Worm (Caenorhabditis elegans): Measurements from ENCODE around the gene cest-13.

cest-13 gene

ce11 chrX:13782074-13782462 lies 22.0 kb downstream of the cest-13 start (continued):
- TF ChIP-seq unc-86 (tag; optimal IDR thresholded peaks at IDR 0.05) (no peak), nhr-20 (tag; optimal IDR thresholded peaks at IDR 0.05) (peak; percentile 43)

DNA sequence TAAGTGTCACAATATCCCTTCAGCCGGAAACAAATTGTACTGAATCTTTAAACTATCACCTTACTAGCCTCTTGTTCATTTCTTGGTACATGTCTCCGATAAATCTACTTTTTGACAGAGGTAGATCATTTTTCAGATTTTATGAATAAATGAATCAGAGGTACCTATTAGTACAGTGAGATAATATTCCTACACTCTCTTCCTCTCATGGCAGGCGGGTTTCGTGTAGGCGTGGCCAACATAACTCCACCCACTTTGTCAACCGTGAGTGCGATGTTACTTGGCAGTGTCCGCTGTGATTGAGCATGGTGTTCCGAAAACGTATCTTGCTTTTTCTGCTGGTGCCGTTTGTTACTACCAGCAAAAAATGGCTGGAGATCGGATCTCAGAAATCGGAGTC lies 25.2 kb downstream of the cest-13 start, which contains the start of gene F55F3.4:
Gene F55F3.4 (plus strand): TSS at position 301 of the 400 bp plus-strand sequence.
- TF ChIP-seq egl-13 (tag; optimal IDR thresholded peaks at IDR 0.05), result no peak
- no peak for TF ChIP-seq blmp-1 (tag; optimal IDR thresholded peaks at IDR 0.05)
- no peak for TF ChIP-seq efl-3 (GFP tag; optimal IDR thresholded peaks at IDR 0.05)
- no peak for TF ChIP-seq sup-37 (GFP tag; optimal IDR thresholded peaks at IDR 0.05)
- TF ChIP-seq skn-1 (tag; optimal IDR thresholded peaks at IDR 0.05), result no peak
- no peak for TF ChIP-seq hlh-4 (tag; optimal IDR thresholded peaks at IDR 0.05)
- TF ChIP-seq jun-1 (tag; optimal IDR thresholded peaks at IDR 0.05), result no peak
- no peak for TF ChIP-seq mef-2 (tag; optimal IDR thresholded peaks at IDR 0.05)
- no peak for TF ChIP-seq hlh-17 (GFP tag; optimal IDR thresholded peaks at IDR 0.05; ENCODE audit: borderline replicate concordance)
- no peak for TF ChIP-seq nhr-77 (tag; optimal IDR thresholded peaks at IDR 0.05)
- TF ChIP-seq ets-5 (GFP tag; IDR thresholded peaks at IDR 0.05), result no peak
- TF ChIP-seq F16B12.6 (tag; optimal IDR thresholded peaks at IDR 0.05), result no peak
- TF ChIP-seq egl-27 (tag; optimal IDR thresholded peaks at IDR 0.05), result no peak

- TF ChIP-seq elt-2 (tag; optimal IDR thresholded peaks at IDR 0.05), result no peak
- TF ChIP-seq elt-3 (tag; optimal IDR thresholded peaks at IDR 0.05), result no peak
- TF ChIP-seq egl-13 (tag; optimal IDR thresholded peaks at IDR 0.05), result no peak
- TF ChIP-seq F16B12.6 (tag; optimal IDR thresholded peaks at IDR 0.05), result no peak
- TF ChIP-seq nhr-85 (tag), result no peak
- TF ChIP-seq dpl-1 (GFP tag; optimal IDR thresholded peaks at IDR 0.05), result no peak
- TF ChIP-seq nhr-77 (tag; optimal IDR thresholded peaks at IDR 0.05), result no peak
- no peak for TF ChIP-seq unc-86 (tag; optimal IDR thresholded peaks at IDR 0.05)
- TF ChIP-seq nhr-84 (tag; optimal IDR thresholded peaks at IDR 0.05), result no peak
These were observed 30.5 kb downstream of the cest-13 start, which contains the start of gene ZK1086.3 for ce11 chrX:13790532-13790931. TSS of gene ZK1086.3 (plus strand) at chrX:13790832.

DNA sequence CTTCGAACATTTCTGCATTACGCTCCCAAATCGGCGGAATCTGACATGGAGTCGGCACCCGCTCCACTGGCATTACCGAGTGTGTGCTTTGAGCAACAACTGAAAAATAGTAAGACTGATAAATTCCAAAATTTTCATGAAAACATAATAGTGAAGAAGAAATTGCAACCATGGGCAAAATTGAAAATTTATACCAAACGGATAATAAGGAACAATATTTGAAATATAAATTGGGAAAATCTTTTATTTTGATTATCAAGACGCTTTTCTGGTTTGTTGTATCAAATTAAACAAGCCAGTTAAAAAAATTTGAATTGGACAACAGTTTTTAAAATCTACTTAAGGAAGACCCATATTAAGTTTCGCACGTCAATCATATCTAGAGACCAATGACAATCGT lies 33.5 kb downstream of the cest-13 start, which contains the start of gene ZK1086.2:
Gene ZK1086.2 (minus strand): TSS at position 101 of the 400 bp plus-strand sequence.
- TF ChIP-seq mep-1 (tag; optimal IDR thresholded peaks at IDR 0.05) (no peak), ces-1 (GFP tag; optimal IDR thresholded peaks at IDR 0.05) (no peak), nhr-12 (tag; optimal IDR thresholded peaks at IDR 0.05) (no peak), nhr-84 (tag; optimal IDR thresholded peaks at IDR 0.05) (no peak), hlh-17 (GFP tag; optimal IDR thresholded peaks at IDR 0.05; ENCODE audit: borderline replicate concordance) (no peak), nhr-90 (tag; optimal IDR thresholded peaks at IDR 0.05; ENCODE audit: poor library complexity) (no peak), ztf-11 (tag; optimal IDR thresholded peaks at IDR 0.05) (no peak)

- TF ChIP-seq unc-98 (GFP tag; IDR thresholded peaks at IDR 0.05) (no peak), lin-13 (GFP tag; optimal IDR thresholded peaks at IDR 0.05) (no peak), xbp-1 (tag; optimal IDR thresholded peaks at IDR 0.05) (no peak), lir-3 (tag; optimal IDR thresholded peaks at IDR 0.05; ENCODE audit: poor library complexity) (no peak), ceh-82 (tag; optimal IDR thresholded peaks at IDR 0.05) (no peak), C16A3.4 (tag; optimal IDR thresholded peaks at IDR 0.05) (no peak), mef-2 (tag; optimal IDR thresholded peaks at IDR 0.05) (no peak), egl-13 (tag; optimal IDR thresholded peaks at IDR 0.05) (no peak), efl-3 (GFP tag; optimal IDR thresholded peaks at IDR 0.05) (no peak), sox-4 (tag; optimal IDR thresholded peaks at IDR 0.05) (no peak), ceh-8 (GFP tag; optimal IDR thresholded peaks at IDR 0.05) (no peak), nhr-20 (tag; optimal IDR thresholded peaks at IDR 0.05) (peak; percentile 37), elt-2 (tag; optimal IDR thresholded peaks at IDR 0.05) (peak; percentile 93), dpl-1 (GFP tag; optimal IDR thresholded peaks at IDR 0.05) (no peak), nhr-90 (tag; optimal IDR thresholded peaks at IDR 0.05; ENCODE audit: poor library complexity) (peak; percentile 24), efl-1 (optimal IDR thresholded peaks at IDR 0.05) (no peak), efl-1 (GFP tag; optimal IDR thresholded peaks at IDR 0.05 in 1 of 2) (peak in 1 of 2 experiments; percentile 84), fkh-10 (GFP tag; optimal IDR thresholded peaks at IDR 0.05) (no peak), lin-14 (GFP tag; optimal IDR thresholded peaks at IDR 0.05) (no peak), nhr-85 (tag) (no peak), lsy-2 (tag; optimal IDR thresholded peaks at IDR 0.05) (no peak), lin-15B (tag; optimal IDR thresholded peaks at IDR 0.05) (no peak), pax-3 (tag; optimal IDR thresholded peaks at IDR 0.05) (no peak), ceh-88 (GFP tag; IDR thresholded peaks at IDR 0.05) (no peak), nhr-11 (tag; optimal IDR thresholded peaks at IDR 0.05) (no peak), nhr-71 (tag; optimal IDR thresholded peaks at IDR 0.05) (peak; percentile 29), pqm-1 (tag; optimal IDR thresholded peaks at IDR 0.05) (no peak)
These were observed 43.2 kb downstream of the cest-13 start for ce11 chrX:13803246-13803645.

Measured in whole organism, L1 larva.